Fruit fly (Drosophila melanogaster) whole organism, prepupa: Measurements from ENCODE around the gene CG2224.

Experiments
- CG32006 ChIP-seq: fragments of 200-800 bp; sonication (Bioruptor generic); optimal IDR thresholded peaks from 3 replicates; lab custom pipeline; 2017; ENCODE audit warnings: missing biosample characterization, mild to moderate bottlenecking, missing genetic modification characterization
- CG34406 ChIP-seq: fragments of 200-800 bp; sonication (Bioruptor generic); optimal IDR thresholded peaks from 3 replicates; lab custom pipeline; 2016; ENCODE audit warnings: missing biosample characterization, missing genetic modification characterization
- CG6163 ChIP-seq: fragments of 200-800 bp; sonication (Bioruptor generic); IDR thresholded peaks from 3 replicates; pipeline ENCODE4 v1.3.6; 2022; ENCODE audit warnings: missing biosample characterization, missing genetic modification characterization
- CG6276 ChIP-seq: fragments of 200-800 bp; sonication (Bioruptor generic); optimal IDR thresholded peaks from 2 replicates; lab custom pipeline; 2017; ENCODE audit warnings: missing biosample characterization, mild to moderate bottlenecking, missing genetic modification characterization
- CG6854 ChIP-seq: fragments of 200-800 bp; sonication (Bioruptor generic); optimal IDR thresholded peaks from 2 replicates; lab custom pipeline; 2017; ENCODE audit warnings: missing biosample characterization, mild to moderate bottlenecking, missing genetic modification characterization
- CG8119 ChIP-seq: fragments of 200-800 bp; sonication (Bioruptor generic); IDR thresholded peaks from 3 replicates; pipeline ENCODE4 v1.3.6; 2022; ENCODE audit warnings: missing biosample characterization, missing genetic modification characterization
- Ets21C ChIP-seq: fragments of 200-800 bp; sonication (Bioruptor generic); optimal IDR thresholded peaks from 3 replicates; lab custom pipeline; 2016; ENCODE audit warnings: missing biosample characterization, missing genetic modification characterization
- Hr39 ChIP-seq: fragments of 200-800 bp; sonication (Bioruptor generic); optimal IDR thresholded peaks from 2 replicates; lab custom pipeline; 2016; ENCODE audit warnings: missing biosample characterization, missing genetic modification characterization
- Sox102F ChIP-seq: fragments of 200-800 bp; sonication (Bioruptor generic); optimal IDR thresholded peaks from 2 replicates; lab custom pipeline; 2016; ENCODE audit warnings: missing biosample characterization, mild to moderate bottlenecking, missing genetic modification characterization
- lz ChIP-seq: fragments of 200-800 bp; sonication (Bioruptor generic); optimal IDR thresholded peaks from 3 replicates; lab custom pipeline; 2016; ENCODE audit warnings: missing biosample characterization, missing genetic modification characterization

DNA sequence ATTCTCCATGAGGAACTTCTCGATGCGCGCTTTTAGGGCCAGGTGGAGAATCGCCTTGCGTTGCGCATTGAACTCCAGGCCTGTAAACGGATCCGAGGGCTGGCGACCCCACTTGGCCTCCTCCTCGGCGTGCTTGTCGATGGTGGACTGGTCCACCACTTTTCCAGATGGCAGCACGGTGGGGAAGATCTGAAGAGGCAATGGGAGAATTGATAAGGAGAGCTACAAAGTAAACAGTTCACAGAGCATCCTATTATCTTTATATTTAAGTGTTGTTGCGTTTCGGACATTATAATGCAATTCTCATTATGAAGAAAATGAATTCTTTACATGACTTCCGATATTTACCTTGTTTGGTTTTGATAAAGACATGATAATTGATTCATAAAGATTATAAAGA is 32.5 kb downstream of the CG2224 start:
- no peak for TF ChIP-seq CG32006 (GFP tag; lab: Kevin White, UChicago)
- TF ChIP-seq CG6163 (GFP tag; lab: Robert Waterston, UW) = no peak
- TF ChIP-seq lz = no peak
- TF ChIP-seq CG6276 (GFP tag; lab: Kevin White, UChicago) = no peak
- no peak for TF ChIP-seq Ets21C (GFP tag; lab: Kevin White, UChicago)
- no peak for TF ChIP-seq Hr39
- no peak for TF ChIP-seq CG6854 (GFP tag; lab: Kevin White, UChicago)
- TF ChIP-seq Sox102F (GFP tag; lab: Kevin White, UChicago) = no peak
- no peak for TF ChIP-seq CG34406 (GFP tag; lab: Kevin White, UChicago)
- TF ChIP-seq CG8119 (GFP tag; lab: Robert Waterston, UW) = no peak
